Worm (Caenorhabditis elegans): Measurements from ENCODE around the gene C24H10.4.

C24H10.4 gene

ce11 chrX:5102338-5102737 lies 43.3 kb upstream of the C24H10.4 start:
- TF ChIP-seq elt-3 (tag; optimal IDR thresholded peaks at IDR 0.05): no peak
- TF ChIP-seq unc-62 (GFP tag; optimal IDR thresholded peaks at IDR 0.05): no peak
- TF ChIP-seq nhr-11 (tag; optimal IDR thresholded peaks at IDR 0.05): no peak
- TF ChIP-seq nhr-21 (tag; optimal IDR thresholded peaks at IDR 0.05): no peak
- TF ChIP-seq nhr-25 (tag; optimal IDR thresholded peaks at IDR 0.05): no peak
- TF ChIP-seq F13H6.1 (tag; optimal IDR thresholded peaks at IDR 0.05): no peak
- TF ChIP-seq peb-1 (tag; optimal IDR thresholded peaks at IDR 0.05): no peak
- no peak for TF ChIP-seq gmeb-1 (tag; optimal IDR thresholded peaks at IDR 0.05)
- TF ChIP-seq lin-11 (tag; optimal IDR thresholded peaks at IDR 0.05): no peak
- no peak for TF ChIP-seq nhr-6 (tag; optimal IDR thresholded peaks at IDR 0.05)
- no peak for TF ChIP-seq ztf-1 (GFP tag; conservative IDR thresholded peaks at IDR 0.05)
- TF ChIP-seq nhr-129 (tag; optimal IDR thresholded peaks at IDR 0.05): no peak
- no peak for TF ChIP-seq sma-9 (GFP tag; optimal IDR thresholded peaks at IDR 0.05)
- no peak for TF ChIP-seq sma-9 (tag; optimal IDR thresholded peaks at IDR 0.05)

ce11 chrX:5100738-5101379 lies 41.8 kb upstream of the C24H10.4 start, which contains the start of gene vit-2:
vit-2 (plus strand) TSS chrX:5101042.
- TF ChIP-seq fos-1 (tag; optimal IDR thresholded peaks at IDR 0.05) (no peak), elt-1 (tag; optimal IDR thresholded peaks at IDR 0.05) (no peak), Y55F3AM.14 (GFP tag; optimal IDR thresholded peaks at IDR 0.05) (no peak), mab-5 (tag; optimal IDR thresholded peaks at IDR 0.05) (no peak), mbf-1 (tag; optimal IDR thresholded peaks at IDR 0.05) (no peak), nhr-237 (tag; optimal IDR thresholded peaks at IDR 0.05) (no peak), nhr-129 (tag; optimal IDR thresholded peaks at IDR 0.05) (no peak), nhr-23 (tag; optimal IDR thresholded peaks at IDR 0.05) (no peak), lin-11 (tag; optimal IDR thresholded peaks at IDR 0.05) (no peak), sma-9 (GFP tag; optimal IDR thresholded peaks at IDR 0.05) (no peak), sma-9 (tag; optimal IDR thresholded peaks at IDR 0.05) (no peak), lsy-2 (tag; optimal IDR thresholded peaks at IDR 0.05) (no peak), nhr-11 (tag; optimal IDR thresholded peaks at IDR 0.05) (no peak), ama-1 (optimal IDR thresholded peaks at IDR 0.05) (no peak), R02D3.7 (tag; optimal IDR thresholded peaks at IDR 0.05) (no peak), lin-13 (GFP tag; optimal IDR thresholded peaks at IDR 0.05) (no peak), ztf-11 (tag; optimal IDR thresholded peaks at IDR 0.05) (no peak)

ce11 chrX:5098935-5099334 lies 39.9 kb upstream of the C24H10.4 start:
- TF ChIP-seq aly-2 (tag; optimal IDR thresholded peaks at IDR 0.05) (no peak), sma-3 (GFP tag; optimal IDR thresholded peaks at IDR 0.05) (no peak), dmd-4 (tag; optimal IDR thresholded peaks at IDR 0.05) (no peak), blmp-1 (tag; optimal IDR thresholded peaks at IDR 0.05; ENCODE audit: insufficient read depth) (peak; percentile 39), lin-11 (tag; optimal IDR thresholded peaks at IDR 0.05) (no peak), nhr-21 (tag; optimal IDR thresholded peaks at IDR 0.05) (peak; percentile 29), R02D3.7 (tag; optimal IDR thresholded peaks at IDR 0.05) (no peak), zag-1 (tag; optimal IDR thresholded peaks at IDR 0.05) (no peak), elt-1 (tag; optimal IDR thresholded peaks at IDR 0.05) (peak; percentile 23), sma-9 (GFP tag; optimal IDR thresholded peaks at IDR 0.05) (no peak), sma-9 (tag; optimal IDR thresholded peaks at IDR 0.05) (no peak), ztf-11 (tag; optimal IDR thresholded peaks at IDR 0.05) (no peak)

- TF ChIP-seq nhr-23 (tag; optimal IDR thresholded peaks at IDR 0.05) (no peak), nhr-77 (tag; optimal IDR thresholded peaks at IDR 0.05) (no peak), nhr-129 (tag; optimal IDR thresholded peaks at IDR 0.05) (no peak), blmp-1 (tag; optimal IDR thresholded peaks at IDR 0.05; ENCODE audit: insufficient read depth) (no peak), nhr-25 (tag; optimal IDR thresholded peaks at IDR 0.05) (no peak), nhr-12 (tag; optimal IDR thresholded peaks at IDR 0.05) (no peak), ztf-1 (GFP tag; conservative IDR thresholded peaks at IDR 0.05) (no peak), egl-27 (tag; optimal IDR thresholded peaks at IDR 0.05) (no peak), mbf-1 (tag; optimal IDR thresholded peaks at IDR 0.05) (no peak), ztf-11 (tag; optimal IDR thresholded peaks at IDR 0.05) (no peak), mab-5 (tag; optimal IDR thresholded peaks at IDR 0.05) (no peak), mdl-1 (tag; optimal IDR thresholded peaks at IDR 0.05) (no peak)
These were observed 37.9 kb upstream of the C24H10.4 start, which contains the start of gene acn-1 for ce11 chrX:5096967-5097366. acn-1 (minus strand) TSS chrX:5097067.

Data from whole organism, L2 larva.